Worm (Caenorhabditis elegans) whole organism, L3 larva: ENCODE measurements around the gene Y69H2.3.

Experiments used
- R02D3.7 ChIP-seq: fragments of 150-350 bp; optimal IDR thresholded peaks from 2 replicates; lab custom pipeline; 2014; ENCODE audit warnings: missing biosample characterization, missing genetic modification characterization
- aly-2 ChIP-seq: fragments of 150-350 bp; optimal IDR thresholded peaks from 2 replicates; lab custom pipeline; 2014; ENCODE audit warnings: missing biosample characterization, missing genetic modification characterization
- ama-1 ChIP-seq: fragments of 150-350 bp; optimal IDR thresholded peaks from 2 replicates; lab custom pipeline; 2018
- ceh-28 ChIP-seq: fragments of 150-350 bp; optimal IDR thresholded peaks from 2 replicates; lab custom pipeline; 2014; ENCODE audit warnings: missing biosample characterization, missing genetic modification reagents, missing genetic modification characterization
- ceh-9 ChIP-seq: sonication (generic microtip); optimal IDR thresholded peaks from 2 replicates; lab custom pipeline; 2018; ENCODE audit warnings: missing biosample characterization, missing genetic modification characterization
- egl-27 ChIP-seq: sonication (generic microtip); optimal IDR thresholded peaks from 4 replicates; lab custom pipeline; 2017; ENCODE audit warnings: missing biosample characterization, missing genetic modification reagents, missing genetic modification characterization
- egl-5 ChIP-seq: fragments of 150-350 bp; optimal IDR thresholded peaks from 2 replicates; lab custom pipeline; 2017; ENCODE audit warnings: missing biosample characterization, missing genetic modification reagents, missing genetic modification characterization, inconsistent platforms
- elt-1 ChIP-seq: fragments of 150-350 bp; optimal IDR thresholded peaks from 2 replicates; lab custom pipeline; 2014; ENCODE audit warnings: missing biosample characterization, missing genetic modification characterization
- elt-3 ChIP-seq, 3 experiments: fragments of 150-350 bp in 1 of 3; sonication (generic microtip) in 2 of 3; optimal IDR thresholded peaks; 2 replicates in 2 of 3; 4 replicates in 1 of 3; lab custom pipeline; 2014 to 2017; ENCODE audit warnings: missing biosample characterization in 3 of 3, missing genetic modification characterization in 3 of 3
- eor-1 ChIP-seq, 2 experiments: fragments of 150-350 bp; optimal IDR thresholded peaks; 2 replicates each; lab custom pipeline; 2014 to 2018; ENCODE audit warnings: missing biosample characterization in 2 of 2, missing genetic modification characterization in 2 of 2
- fkh-10 ChIP-seq: sonication (generic microtip); optimal IDR thresholded peaks from 2 replicates; lab custom pipeline; 2017; ENCODE audit warnings: missing biosample characterization, missing genetic modification reagents, missing genetic modification characterization
- hmg-11 ChIP-seq: sonication (generic microtip); optimal IDR thresholded peaks from 2 replicates; lab custom pipeline; 2016; ENCODE audit warnings: missing genetic modification characterization, missing compliant biosample characterization
- jun-1 ChIP-seq: fragments of 150-350 bp; optimal IDR thresholded peaks from 2 replicates; lab custom pipeline; 2014; ENCODE audit warnings: missing biosample characterization, missing genetic modification reagents, missing genetic modification characterization
- lin-39 ChIP-seq: fragments of 150-350 bp; optimal IDR thresholded peaks from 2 replicates; lab custom pipeline; 2018; ENCODE audit warnings: missing biosample characterization, missing genetic modification reagents, missing genetic modification characterization
- lsy-12 ChIP-seq: sonication (generic microtip); optimal IDR thresholded peaks from 2 replicates; lab custom pipeline; 2016; ENCODE audit warnings: mild to moderate bottlenecking, missing genetic modification characterization, missing compliant biosample characterization
- mdl-1 ChIP-seq: fragments of 150-350 bp; optimal IDR thresholded peaks from 2 replicates; lab custom pipeline; 2014; ENCODE audit warnings: missing biosample characterization, missing genetic modification characterization
- nfya-1 ChIP-seq: sonication (generic microtip); optimal IDR thresholded peaks from 2 replicates; lab custom pipeline; 2017; ENCODE audit warnings: missing genetic modification characterization, mild to moderate bottlenecking, missing compliant biosample characterization, antibody characterized with exemption, moderate library complexity; ENCODE audit not compliant: insufficient read depth
- nhr-11 ChIP-seq: fragments of 150-350 bp; optimal IDR thresholded peaks from 2 replicates; lab custom pipeline; 2014; ENCODE audit warnings: missing biosample characterization, missing genetic modification characterization
- nhr-23 ChIP-seq: fragments of 150-350 bp; optimal IDR thresholded peaks from 2 replicates; lab custom pipeline; 2014; ENCODE audit warnings: missing biosample characterization, missing genetic modification reagents, missing genetic modification characterization
- nhr-237 ChIP-seq: fragments of 150-350 bp; optimal IDR thresholded peaks from 2 replicates; lab custom pipeline; 2014; ENCODE audit warnings: missing biosample characterization, missing genetic modification characterization
- nhr-43 ChIP-seq: sonication (generic microtip); optimal IDR thresholded peaks from 2 replicates; lab custom pipeline; 2016; ENCODE audit warnings: mild to moderate bottlenecking, missing genetic modification characterization, missing compliant biosample characterization; ENCODE audit not compliant: poor library complexity, severe bottlenecking
- nhr-67 ChIP-seq: fragments of 150-350 bp; optimal IDR thresholded peaks from 2 replicates; lab custom pipeline; 2014; ENCODE audit warnings: missing biosample characterization, missing genetic modification characterization
- nhr-77 ChIP-seq: fragments of 150-350 bp; optimal IDR thresholded peaks from 2 replicates; lab custom pipeline; 2014; ENCODE audit warnings: missing biosample characterization, missing genetic modification characterization
- pha-4 ChIP-seq: fragments of 150-350 bp; optimal IDR thresholded peaks from 2 replicates; lab custom pipeline; 2014; ENCODE audit warnings: missing biosample characterization, missing genetic modification reagents, missing genetic modification characterization
- sea-2 ChIP-seq: fragments of 150-350 bp; sonication (generic microtip); optimal IDR thresholded peaks from 4 replicates; lab custom pipeline; 2014; ENCODE audit warnings: missing biosample characterization, missing genetic modification reagents, missing genetic modification characterization
- snpc-4 ChIP-seq: fragments of 150-350 bp; optimal IDR thresholded peaks from 2 replicates; lab custom pipeline; 2014; ENCODE audit warnings: missing biosample characterization, missing genetic modification characterization
- unc-62 ChIP-seq: fragments of 150-350 bp; sonication (generic microtip); optimal IDR thresholded peaks from 4 replicates; lab custom pipeline; 2014; ENCODE audit warnings: missing biosample characterization, missing genetic modification reagents, missing genetic modification characterization
- zag-1 ChIP-seq: fragments of 150-350 bp; optimal IDR thresholded peaks from 2 replicates; lab custom pipeline; 2014; ENCODE audit warnings: missing biosample characterization, missing genetic modification characterization
- ztf-11 ChIP-seq: fragments of 150-350 bp; optimal IDR thresholded peaks from 2 replicates; lab custom pipeline; 2014; ENCODE audit warnings: missing biosample characterization, missing genetic modification characterization
- ztf-4 ChIP-seq: fragments of 150-350 bp; optimal IDR thresholded peaks from 2 replicates; lab custom pipeline; 2014; ENCODE audit warnings: missing biosample characterization, missing genetic modification characterization

The Y69H2.3 gene

DNA sequence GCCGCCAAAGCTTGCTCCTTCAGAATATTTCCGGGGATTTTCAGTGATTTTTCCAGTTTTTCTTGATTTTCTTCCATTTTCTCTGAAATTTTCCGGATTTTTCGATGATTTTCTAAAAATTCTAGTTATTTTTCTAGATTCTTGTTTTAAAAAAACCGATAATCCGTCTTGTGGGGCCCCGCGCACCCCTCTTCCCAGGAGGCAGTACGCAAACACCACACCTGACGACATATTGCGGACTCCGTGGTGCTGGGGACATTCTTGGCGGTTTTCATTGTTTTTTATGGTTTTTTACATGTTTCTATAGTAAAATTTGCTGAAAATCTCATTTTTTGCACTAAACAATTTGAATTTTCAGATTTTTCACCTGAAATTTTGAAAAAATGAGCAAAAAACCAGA, 25.8 kb upstream of the Y69H2.3 start, which contains the start of the genes ubc-19 and Y69H2.7:
TSS of gene ubc-19 (minus strand) at position 82 of the 400 bp plus-strand sequence.
TSS of gene Y69H2.7 (plus strand) at position 309 of the 400 bp plus-strand sequence.
- TF ChIP-seq mdl-1 (tag; lab: Kevin White, UChicago) (no peak), fkh-10 (GFP tag; lab: Kevin White, UChicago) (no peak), snpc-4 (tag; lab: Kevin White, UChicago) (peak; percentile 41), hmg-11 (tag; lab: Kevin White, UChicago) (peak; percentile 70), nfya-1 (tag; lab: Kevin White, UChicago) (no peak), pha-4 (tag; lab: Kevin White, UChicago) (peak; percentile 24)

DNA sequence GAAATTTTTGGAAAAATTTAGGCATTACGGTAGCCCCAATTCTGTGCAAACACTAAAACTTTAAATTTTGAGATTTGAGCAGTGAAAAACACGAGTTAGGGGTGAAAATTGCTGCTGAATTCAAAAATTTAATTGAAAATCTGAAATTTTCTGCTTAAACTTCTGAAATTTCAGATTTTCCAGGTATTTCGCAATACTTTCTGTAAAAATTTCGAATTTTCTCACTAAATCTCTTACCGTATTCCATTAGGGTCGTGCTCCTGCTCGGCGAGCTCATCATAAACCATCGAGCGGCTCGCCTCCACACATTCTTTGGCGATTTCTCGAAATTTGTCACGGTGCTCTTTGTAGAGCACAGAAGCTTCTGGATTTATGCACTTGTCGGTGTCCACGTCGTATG, 23.4 kb upstream of the Y69H2.3 start:
- no peak for TF ChIP-seq ama-1 (lab: Kevin White, UChicago)

DNA sequence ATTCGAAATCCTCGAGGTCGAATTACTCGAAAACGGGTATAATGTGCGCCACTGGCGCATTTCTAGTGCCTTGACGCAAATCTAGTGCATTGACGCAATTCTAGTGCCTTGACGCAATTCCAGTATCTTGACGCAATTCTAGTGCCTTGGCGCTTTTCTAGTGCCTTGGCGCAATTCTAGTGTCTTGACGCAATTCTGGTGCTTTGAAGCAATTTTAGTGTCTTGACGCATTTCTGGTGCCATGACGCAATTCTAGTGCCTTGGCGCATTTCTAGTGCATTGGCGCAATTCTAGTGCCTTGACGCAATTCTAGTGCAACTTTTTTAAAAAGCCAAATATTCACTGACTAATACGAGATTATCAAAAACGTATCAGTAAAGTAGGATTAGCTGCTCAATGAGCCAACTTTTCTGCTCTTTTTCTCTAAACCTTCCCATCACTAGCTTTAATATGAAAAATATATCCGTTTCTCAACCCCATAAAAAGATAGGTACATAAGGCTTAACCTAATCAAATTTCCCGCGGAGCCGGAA, 20.6 kb upstream of the Y69H2.3 start, which contains the start of gene Y69H2.17:
TSS of gene Y69H2.17 (plus strand) at position 483 of the 533 bp plus-strand sequence.
- TF ChIP-seq nhr-77 (tag; lab: Kevin White, UChicago) (no peak), lsy-12 (tag; lab: Kevin White, UChicago) (no peak), lin-39 (tag; lab: Kevin White, UChicago) (no peak), ztf-11 (tag; lab: Kevin White, UChicago) (no peak), fkh-10 (GFP tag; lab: Kevin White, UChicago) (no peak), jun-1 (no peak), nhr-67 (tag; lab: Kevin White, UChicago) (no peak), unc-62 (no peak), ceh-9 (no peak), nhr-237 (no peak), ztf-4 (tag; lab: Kevin White, UChicago) (no peak), pha-4 (tag; lab: Kevin White, UChicago) (no peak), egl-5 (tag; lab: Kevin White, UChicago) (no peak), hmg-11 (tag; lab: Kevin White, UChicago) (no peak), egl-27 (tag; lab: Kevin White, UChicago) (no peak)

DNA sequence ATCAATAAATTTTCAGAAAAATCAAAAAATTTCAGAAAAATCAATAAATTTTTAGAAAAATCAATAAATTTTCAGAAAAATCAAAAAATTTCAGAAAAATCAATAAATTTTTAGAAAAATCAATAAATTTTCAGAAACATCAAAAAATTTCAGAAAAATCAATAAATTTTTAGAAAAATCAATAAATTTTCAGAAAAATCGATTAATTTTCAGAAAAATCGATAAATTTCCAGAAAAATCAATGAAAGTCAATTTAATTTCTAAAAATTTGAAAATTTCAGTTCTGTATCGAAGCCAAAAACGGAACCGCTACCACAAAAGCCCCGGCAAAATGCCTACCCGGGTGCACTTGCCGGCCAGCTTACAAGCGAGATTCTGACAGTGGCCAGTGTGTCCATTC, 11.5 kb upstream of the Y69H2.3 start:
- TF ChIP-seq ceh-28 (tag; lab: Kevin White, UChicago): peak; percentile 65
- TF ChIP-seq, all 47 proteins: peak for 1; not testable (repeated sequence) for 46

DNA sequence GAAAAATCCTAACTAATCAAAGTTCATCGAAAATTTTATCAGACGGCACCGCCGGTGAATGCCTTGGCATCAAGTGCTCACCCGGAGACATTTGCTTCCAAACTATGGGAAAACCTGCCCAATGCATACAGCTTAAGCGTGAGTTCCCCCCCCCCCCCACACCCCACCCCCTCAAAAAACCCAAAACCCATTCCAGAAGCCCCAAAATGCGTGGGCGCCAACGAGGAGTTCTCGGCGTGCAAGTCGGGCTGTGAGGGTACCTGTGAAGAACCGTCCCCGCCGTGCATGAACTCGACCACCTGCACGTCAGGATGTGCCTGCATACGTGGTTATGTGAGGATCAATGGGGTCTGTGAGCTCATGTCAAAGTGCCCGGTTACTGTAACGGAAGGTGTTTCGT, 10.4 kb upstream of the Y69H2.3 start:
- TF ChIP-seq snpc-4 (tag; lab: Kevin White, UChicago) (no peak), R02D3.7 (no peak), lsy-12 (tag; lab: Kevin White, UChicago) (no peak), nhr-23 (tag; lab: Kevin White, UChicago) (no peak), nhr-43 (tag; lab: Kevin White, UChicago) (no peak), nhr-11 (tag; lab: Kevin White, UChicago) (no peak), fkh-10 (GFP tag; lab: Kevin White, UChicago) (no peak), eor-1 (tag; optimal IDR thresholded peaks at IDR 0.05; lab: Kevin White, UChicago) (no peak), zag-1 (no peak)

DNA sequence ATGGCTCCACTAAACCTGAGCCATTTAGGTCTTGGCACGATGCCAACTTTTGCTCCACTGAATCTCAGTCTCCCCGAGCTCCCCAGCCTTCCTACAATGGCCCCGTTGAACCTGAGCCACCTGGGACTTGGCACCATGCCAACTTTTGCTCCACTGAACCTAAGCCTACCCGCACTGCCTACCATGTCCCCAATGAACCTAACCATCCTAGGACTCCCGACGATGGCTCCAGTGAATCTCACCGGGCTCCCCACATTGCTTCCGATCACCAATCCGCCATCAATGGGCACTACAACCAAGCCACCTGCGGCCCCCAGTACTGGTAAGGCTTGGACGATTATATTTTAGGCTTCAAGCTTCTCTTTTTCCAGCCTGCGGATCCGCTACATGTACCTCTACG, 7.9 kb upstream of the Y69H2.3 start:
- TF ChIP-seq elt-1 (tag; lab: Kevin White, UChicago): no peak
- no peak for TF ChIP-seq unc-62
- no peak for TF ChIP-seq nhr-43 (tag; lab: Kevin White, UChicago)
- no peak for TF ChIP-seq elt-3 (tag; optimal IDR thresholded peaks at IDR 0.05; lab: Kevin White, UChicago)
- no peak for TF ChIP-seq aly-2 (tag; lab: Kevin White, UChicago)
- no peak for TF ChIP-seq nhr-77 (tag; lab: Kevin White, UChicago)
- TF ChIP-seq eor-1 (tag; optimal IDR thresholded peaks at IDR 0.05; lab: Kevin White, UChicago): no peak
- TF ChIP-seq sea-2 (GFP tag; lab: Kevin White, UChicago): no peak
- TF ChIP-seq ztf-4 (tag; lab: Kevin White, UChicago): no peak
- no peak for TF ChIP-seq lin-39 (tag; lab: Kevin White, UChicago)
